Worm (Caenorhabditis elegans) whole organism, L3 larva: ENCODE data around the gene C08E8.4.
A peak's percentile ranks its signal among the peaks of the same experiment; 100 is the strongest.

ENCODE experiments used
- R02D3.7 ChIP-seq: fragments of 150-350 bp; optimal IDR thresholded peaks from 2 replicates; lab custom pipeline; 2014; ENCODE audit warnings: missing biosample characterization, missing genetic modification characterization
- ZK546.5 ChIP-seq: sonication (generic microtip); optimal IDR thresholded peaks from 2 replicates; lab custom pipeline; 2017; ENCODE audit warnings: missing biosample characterization, missing genetic modification characterization
- aly-2 ChIP-seq: fragments of 150-350 bp; optimal IDR thresholded peaks from 2 replicates; lab custom pipeline; 2014; ENCODE audit warnings: missing biosample characterization, missing genetic modification characterization
- ama-1 ChIP-seq: fragments of 150-350 bp; optimal IDR thresholded peaks from 2 replicates; lab custom pipeline; 2018
- ceh-28 ChIP-seq: fragments of 150-350 bp; optimal IDR thresholded peaks from 2 replicates; lab custom pipeline; 2014; ENCODE audit warnings: missing biosample characterization, missing genetic modification reagents, missing genetic modification characterization
- ceh-82 ChIP-seq: fragments of 150-350 bp; optimal IDR thresholded peaks from 2 replicates; lab custom pipeline; 2014; ENCODE audit warnings: missing biosample characterization, missing genetic modification characterization
- daf-12 ChIP-seq: fragments of 150-350 bp; optimal IDR thresholded peaks from 2 replicates; lab custom pipeline; 2014; ENCODE audit warnings: missing biosample characterization, missing genetic modification reagents, missing genetic modification characterization
- egl-5 ChIP-seq: fragments of 150-350 bp; optimal IDR thresholded peaks from 2 replicates; lab custom pipeline; 2017; ENCODE audit warnings: missing biosample characterization, missing genetic modification reagents, missing genetic modification characterization, inconsistent platforms
- elt-2 ChIP-seq: sonication (generic microtip); optimal IDR thresholded peaks from 2 replicates; lab custom pipeline; 2016; ENCODE audit warnings: missing genetic modification reagents, mild to moderate bottlenecking, missing genetic modification characterization, missing compliant biosample characterization
- elt-3 ChIP-seq, 3 experiments: fragments of 150-350 bp in 1 of 3; sonication (generic microtip) in 2 of 3; optimal IDR thresholded peaks; 2 replicates in 2 of 3; 4 replicates in 1 of 3; lab custom pipeline; 2014 to 2017; ENCODE audit warnings: missing biosample characterization in 3 of 3, missing genetic modification characterization in 3 of 3
- fkh-2 ChIP-seq: fragments of 150-350 bp; optimal IDR thresholded peaks from 2 replicates; lab custom pipeline; 2014; ENCODE audit warnings: missing biosample characterization, missing genetic modification reagents, missing genetic modification characterization
- fos-1 ChIP-seq: fragments of 150-350 bp; optimal IDR thresholded peaks from 2 replicates; lab custom pipeline; 2014; ENCODE audit warnings: missing biosample characterization, missing genetic modification characterization
- hmg-11 ChIP-seq: sonication (generic microtip); optimal IDR thresholded peaks from 2 replicates; lab custom pipeline; 2016; ENCODE audit warnings: missing genetic modification characterization, missing compliant biosample characterization
- jun-1 ChIP-seq: fragments of 150-350 bp; optimal IDR thresholded peaks from 2 replicates; lab custom pipeline; 2014; ENCODE audit warnings: missing biosample characterization, missing genetic modification reagents, missing genetic modification characterization
- lin-39 ChIP-seq: fragments of 150-350 bp; optimal IDR thresholded peaks from 2 replicates; lab custom pipeline; 2018; ENCODE audit warnings: missing biosample characterization, missing genetic modification reagents, missing genetic modification characterization
- mdl-1 ChIP-seq: fragments of 150-350 bp; optimal IDR thresholded peaks from 2 replicates; lab custom pipeline; 2014; ENCODE audit warnings: missing biosample characterization, missing genetic modification characterization
- nhr-11 ChIP-seq: fragments of 150-350 bp; optimal IDR thresholded peaks from 2 replicates; lab custom pipeline; 2014; ENCODE audit warnings: missing biosample characterization, missing genetic modification characterization
- nhr-12 ChIP-seq: fragments of 150-350 bp; optimal IDR thresholded peaks from 2 replicates; lab custom pipeline; 2014; ENCODE audit warnings: missing biosample characterization, missing genetic modification characterization
- nhr-237 ChIP-seq: fragments of 150-350 bp; optimal IDR thresholded peaks from 2 replicates; lab custom pipeline; 2014; ENCODE audit warnings: missing biosample characterization, missing genetic modification characterization
- nhr-25 ChIP-seq: sonication (generic microtip); optimal IDR thresholded peaks from 2 replicates; lab custom pipeline; 2017; ENCODE audit warnings: missing biosample characterization, missing genetic modification characterization
- nhr-28 ChIP-seq: fragments of 150-350 bp; optimal IDR thresholded peaks from 2 replicates; lab custom pipeline; 2014; ENCODE audit warnings: missing biosample characterization, missing genetic modification characterization
- nhr-43 ChIP-seq: sonication (generic microtip); optimal IDR thresholded peaks from 2 replicates; lab custom pipeline; 2016; ENCODE audit warnings: mild to moderate bottlenecking, missing genetic modification characterization, missing compliant biosample characterization; ENCODE audit not compliant: poor library complexity, severe bottlenecking
- nhr-67 ChIP-seq: fragments of 150-350 bp; optimal IDR thresholded peaks from 2 replicates; lab custom pipeline; 2014; ENCODE audit warnings: missing biosample characterization, missing genetic modification characterization
- nhr-76 ChIP-seq: fragments of 150-350 bp; sonication (generic microtip); optimal IDR thresholded peaks from 5 replicates; lab custom pipeline; 2014; ENCODE audit warnings: missing biosample characterization, missing genetic modification characterization
- pha-4 ChIP-seq: fragments of 150-350 bp; optimal IDR thresholded peaks from 2 replicates; lab custom pipeline; 2014; ENCODE audit warnings: missing biosample characterization, missing genetic modification reagents, missing genetic modification characterization
- pqm-1 ChIP-seq: fragments of 150-350 bp; optimal IDR thresholded peaks from 2 replicates; lab custom pipeline; 2017; ENCODE audit warnings: missing biosample characterization, missing genetic modification characterization, inconsistent platforms
- sea-2 ChIP-seq: fragments of 150-350 bp; sonication (generic microtip); optimal IDR thresholded peaks from 4 replicates; lab custom pipeline; 2014; ENCODE audit warnings: missing biosample characterization, missing genetic modification reagents, missing genetic modification characterization
- skn-1 ChIP-seq: fragments of 150-350 bp; optimal IDR thresholded peaks from 2 replicates; lab custom pipeline; 2014; ENCODE audit warnings: missing biosample characterization, missing genetic modification characterization
- snpc-4 ChIP-seq: fragments of 150-350 bp; optimal IDR thresholded peaks from 2 replicates; lab custom pipeline; 2014; ENCODE audit warnings: missing biosample characterization, missing genetic modification characterization
- tbx-2 ChIP-seq: sonication (generic microtip); optimal IDR thresholded peaks from 2 replicates; lab custom pipeline; 2016; ENCODE audit warnings: mild to moderate bottlenecking, missing genetic modification characterization, missing compliant biosample characterization
- unc-39 ChIP-seq: sonication (generic microtip); optimal IDR thresholded peaks from 4 replicates; lab custom pipeline; 2017; ENCODE audit warnings: missing biosample characterization, missing genetic modification characterization
- unc-62 ChIP-seq: fragments of 150-350 bp; sonication (generic microtip); optimal IDR thresholded peaks from 4 replicates; lab custom pipeline; 2014; ENCODE audit warnings: missing biosample characterization, missing genetic modification reagents, missing genetic modification characterization
- zag-1 ChIP-seq: fragments of 150-350 bp; optimal IDR thresholded peaks from 2 replicates; lab custom pipeline; 2014; ENCODE audit warnings: missing biosample characterization, missing genetic modification characterization
- ztf-11 ChIP-seq: fragments of 150-350 bp; optimal IDR thresholded peaks from 2 replicates; lab custom pipeline; 2014; ENCODE audit warnings: missing biosample characterization, missing genetic modification characterization
- ztf-4 ChIP-seq: fragments of 150-350 bp; optimal IDR thresholded peaks from 2 replicates; lab custom pipeline; 2014; ENCODE audit warnings: missing biosample characterization, missing genetic modification characterization

The C08E8.4 gene

ce11 chrV:18410142-18410541, 38.5 kb downstream of the C08E8.4 start, which contains the start of gene srh-207:
Gene srh-207, minus strand, starts transcription at chrV:18410242.
- TF ChIP-seq R02D3.7 (tag; lab: Kevin White, UChicago): no peak
- no peak for TF ChIP-seq tbx-2
- TF ChIP-seq nhr-237 (tag; lab: Kevin White, UChicago): no peak
- no peak for TF ChIP-seq ZK546.5 (tag; lab: Kevin White, UChicago)
- TF ChIP-seq mdl-1 (tag; lab: Kevin White, UChicago): no peak
- TF ChIP-seq lin-39 (tag; lab: Kevin White, UChicago): no peak
- TF ChIP-seq aly-2 (tag; lab: Kevin White, UChicago): no peak
- no peak for TF ChIP-seq skn-1 (tag; lab: Kevin White, UChicago)
- no peak for TF ChIP-seq snpc-4 (tag; lab: Kevin White, UChicago)
- TF ChIP-seq ama-1 (lab: Kevin White, UChicago): no peak
- TF ChIP-seq nhr-12 (tag; lab: Kevin White, UChicago): no peak
- no peak for TF ChIP-seq nhr-67
- TF ChIP-seq unc-62 (GFP tag; lab: Kevin White, UChicago): no peak

- TF ChIP-seq ceh-82: no peak
- TF ChIP-seq ceh-28 (tag; lab: Kevin White, UChicago): no peak
- TF ChIP-seq sea-2 (GFP tag; lab: Kevin White, UChicago): no peak
- no peak for TF ChIP-seq ztf-11 (tag; lab: Kevin White, UChicago)
- peak; percentile 14 for TF ChIP-seq elt-2 (tag; lab: Kevin White, UChicago)
Observed at ce11 chrV:18412351-18412750, 40.7 kb downstream of the C08E8.4 start.

DNA sequence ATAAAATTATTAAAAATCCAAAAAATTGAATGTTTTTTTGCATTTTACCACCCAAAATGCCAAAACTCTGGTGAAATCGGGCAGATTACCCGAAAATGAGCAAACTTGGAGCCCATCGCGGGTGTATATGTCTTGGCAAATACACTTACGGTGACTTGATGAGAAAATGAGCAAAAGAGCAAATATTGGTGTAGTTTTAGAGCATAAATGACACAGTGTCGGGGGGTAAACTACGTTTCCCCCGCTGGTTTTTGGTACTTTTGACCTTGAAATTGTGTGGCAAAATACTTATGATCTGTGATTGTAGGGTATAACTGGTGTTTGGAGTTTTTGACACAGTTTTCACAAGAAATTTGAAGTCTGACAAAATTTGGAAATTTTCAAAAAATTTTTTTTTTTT, 41.2 kb downstream of the C08E8.4 start, which contains the start of gene ZK262.2:
Gene ZK262.2 (minus strand): TSS at position 101 of the 400 bp plus-strand sequence.
- TF ChIP-seq tbx-2: no peak
- no peak for TF ChIP-seq hmg-11 (tag; lab: Kevin White, UChicago)
- TF ChIP-seq pha-4 (tag; lab: Kevin White, UChicago): peak; percentile 9
- TF ChIP-seq nhr-43 (tag; lab: Kevin White, UChicago): no peak
- TF ChIP-seq nhr-76 (tag; lab: Kevin White, UChicago): no peak
- TF ChIP-seq mdl-1 (tag; lab: Kevin White, UChicago): no peak
- no peak for TF ChIP-seq elt-3 (tag; optimal IDR thresholded peaks at IDR 0.05; lab: Kevin White, UChicago)
- no peak for TF ChIP-seq zag-1 (tag; lab: Kevin White, UChicago)

DNA sequence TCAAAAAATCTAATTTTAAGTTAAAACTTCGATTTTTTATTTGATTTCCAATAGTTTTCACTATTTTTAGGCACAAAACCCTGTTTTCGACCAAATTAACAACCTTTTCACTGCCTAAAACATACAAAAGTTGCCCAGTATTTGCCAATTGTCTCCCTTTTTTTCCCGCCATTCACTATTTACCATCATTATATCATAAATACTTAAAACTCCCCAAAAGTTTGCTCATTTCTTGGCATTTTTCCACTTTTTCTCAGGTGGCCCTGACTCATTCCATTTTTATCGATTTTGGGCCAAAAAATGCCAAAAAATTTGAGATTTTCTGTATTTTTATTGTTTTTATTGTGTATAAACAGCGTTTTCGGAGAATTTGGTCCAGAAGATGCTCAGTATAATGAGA, 42.4 kb downstream of the C08E8.4 start, which contains the start of gene txt-8:
Gene txt-8 (plus strand): TSS at position 301 of the 400 bp plus-strand sequence.
- TF ChIP-seq pha-4 (tag; lab: Kevin White, UChicago) (peak; percentile 1), ztf-4 (tag; lab: Kevin White, UChicago) (no peak)
- TF ChIP-seq, all 47 proteins: peak for 1

- TF ChIP-seq pqm-1 (tag; lab: Kevin White, UChicago) (no peak), ztf-11 (tag; lab: Kevin White, UChicago) (no peak), ZK546.5 (tag; lab: Kevin White, UChicago) (no peak), mdl-1 (tag; lab: Kevin White, UChicago) (no peak), nhr-28 (tag; lab: Kevin White, UChicago) (no peak), fos-1 (tag; lab: Kevin White, UChicago) (no peak), pha-4 (tag; lab: Kevin White, UChicago) (no peak), nhr-11 (tag; lab: Kevin White, UChicago) (no peak), R02D3.7 (tag; lab: Kevin White, UChicago) (no peak), nhr-43 (tag; lab: Kevin White, UChicago) (no peak), elt-2 (tag; lab: Kevin White, UChicago) (no peak), unc-39 (tag; lab: Kevin White, UChicago) (no peak), fkh-2 (tag; lab: Kevin White, UChicago) (no peak), egl-5 (tag; lab: Kevin White, UChicago) (no peak), nhr-25 (tag; lab: Kevin White, UChicago) (no peak), sea-2 (GFP tag; lab: Kevin White, UChicago) (no peak), daf-12 (tag; lab: Kevin White, UChicago) (no peak), ceh-28 (tag; lab: Kevin White, UChicago) (no peak), jun-1 (no peak)
Observed at ce11 chrV:18420797-18421196, 49.2 kb downstream of the C08E8.4 start, which contains the start of gene srj-26. Gene srj-26, plus strand, starts transcription at chrV:18421097.
